Worm (Caenorhabditis elegans): ENCODE data around the gene hal-2.

- TF ChIP-seq klf-2 (GFP tag; conservative IDR thresholded peaks at IDR 0.05) (no peak), flt-1 (GFP tag; IDR thresholded peaks at IDR 0.05) (no peak), ztf-29 (GFP tag; IDR thresholded peaks at IDR 0.05) (no peak), tab-1 (GFP tag; IDR thresholded peaks at IDR 0.05) (no peak)
These were observed 2.0 kb upstream of the hal-2 start, which contains the start of gene gtf-2H2C for ce11 chrIII:10090685-10091084.

Measured in whole organism, midembryonic.